Fruit fly (Drosophila melanogaster) whole organism, pupa: Measurements from ENCODE around the gene Mis12.

Experiments used
- CG10348 ChIP-seq: fragments of 200-800 bp; sonication (Bioruptor generic); IDR thresholded peaks from 2 replicates; pipeline ENCODE4 v1.3.6; 2022; ENCODE audit warnings: missing biosample characterization, missing genetic modification characterization
- CG12605 ChIP-seq: fragments of 200-800 bp; sonication (Bioruptor generic); IDR thresholded peaks from 2 replicates; pipeline ENCODE4 v1.3.6; 2022; ENCODE audit warnings: missing biosample characterization, missing genetic modification characterization
- CG13204 ChIP-seq: fragments of 200-800 bp; sonication (Bioruptor generic); optimal IDR thresholded peaks from 2 replicates; lab custom pipeline; 2018; ENCODE audit warnings: missing biosample characterization, mild to moderate bottlenecking, missing genetic modification characterization, moderate library complexity
- CG14655 ChIP-seq: fragments of 200-800 bp; sonication (Bioruptor generic); optimal IDR thresholded peaks from 3 replicates; lab custom pipeline; 2017; ENCODE audit warnings: mild to moderate bottlenecking, missing biosample characterization, missing genetic modification reagents, missing genetic modification characterization
- CG15710 ChIP-seq: fragments of 200-800 bp; sonication (Bioruptor generic); optimal IDR thresholded peaks from 2 replicates; lab custom pipeline; 2018; ENCODE audit warnings: missing biosample characterization, mild to moderate bottlenecking, missing genetic modification characterization, moderate library complexity
- CG17806 ChIP-seq: fragments of 200-800 bp; sonication (Bioruptor generic); optimal IDR thresholded peaks from 2 replicates; lab custom pipeline; 2018; ENCODE audit warnings: missing biosample characterization, mild to moderate bottlenecking, missing genetic modification characterization, moderate library complexity
- CG32121 ChIP-seq: fragments of 200-800 bp; sonication (Bioruptor generic); IDR thresholded peaks from 2 replicates; pipeline ENCODE4 v1.3.6; 2022; ENCODE audit warnings: missing biosample characterization, missing genetic modification characterization
- CG34367 ChIP-seq: fragments of 200-800 bp; sonication (Bioruptor generic); optimal IDR thresholded peaks from 2 replicates; lab custom pipeline; 2018; ENCODE audit warnings: missing biosample characterization, mild to moderate bottlenecking, missing genetic modification characterization
- CG4496 ChIP-seq: fragments of 200-800 bp; sonication (Bioruptor generic); IDR thresholded peaks from 3 replicates; pipeline ENCODE4 v1.3.6; 2022; ENCODE audit warnings: missing biosample characterization, missing genetic modification characterization
- CG8159 ChIP-seq: fragments of 200-800 bp; sonication (Bioruptor generic); optimal IDR thresholded peaks from 3 replicates; lab custom pipeline; 2018; ENCODE audit warnings: missing biosample characterization, mild to moderate bottlenecking, missing genetic modification characterization, moderate library complexity
- CG8301 ChIP-seq: fragments of 200-800 bp; sonication (Bioruptor generic); optimal IDR thresholded peaks from 2 replicates; lab custom pipeline; 2018; ENCODE audit warnings: missing biosample characterization, mild to moderate bottlenecking, missing genetic modification characterization
- CG9948 ChIP-seq: fragments of 200-800 bp; sonication (Bioruptor generic); optimal IDR thresholded peaks from 2 replicates; lab custom pipeline; 2018; ENCODE audit warnings: missing biosample characterization, mild to moderate bottlenecking, missing genetic modification characterization, moderate library complexity
- D1 ChIP-seq: fragments of 200-800 bp; sonication (Bioruptor generic); optimal IDR thresholded peaks from 2 replicates; lab custom pipeline; 2018; ENCODE audit warnings: missing biosample characterization, mild to moderate bottlenecking, missing genetic modification characterization, moderate library complexity
- EcR ChIP-seq: fragments of 200-800 bp; sonication (Bioruptor generic); optimal IDR thresholded peaks from 3 replicates; lab custom pipeline; 2019; ENCODE audit warnings: missing biosample characterization, missing genetic modification characterization, mild to moderate bottlenecking, moderate library complexity, missing genetic modification reagents
- Ets98B ChIP-seq: fragments of 200-800 bp; sonication (Bioruptor generic); IDR thresholded peaks from 2 replicates; pipeline ENCODE4 v1.3.6; 2022; ENCODE audit warnings: missing biosample characterization, missing genetic modification characterization
- Pif1A ChIP-seq: fragments of 200-800 bp; sonication (Bioruptor generic); optimal IDR thresholded peaks from 3 replicates; lab custom pipeline; 2016; ENCODE audit warnings: missing biosample characterization, missing genetic modification characterization
- Pif1B ChIP-seq: fragments of 200-800 bp; sonication (Bioruptor generic); optimal IDR thresholded peaks from 3 replicates; lab custom pipeline; 2016; ENCODE audit warnings: missing biosample characterization, missing genetic modification characterization
- Snoo ChIP-seq: fragments of 200-800 bp; sonication (Bioruptor generic); optimal IDR thresholded peaks from 3 replicates; lab custom pipeline; 2017; ENCODE audit warnings: missing biosample characterization, mild to moderate bottlenecking, missing genetic modification characterization, inconsistent platforms
- fd96Ca ChIP-seq: fragments of 200-800 bp; sonication (Bioruptor generic); IDR thresholded peaks from 3 replicates; pipeline ENCODE4 v1.3.6; 2022; ENCODE audit warnings: missing biosample characterization, missing genetic modification characterization
- gl ChIP-seq: fragments of 200-800 bp; sonication (Bioruptor generic); optimal IDR thresholded peaks from 2 replicates; lab custom pipeline; 2018; ENCODE audit warnings: missing biosample characterization, mild to moderate bottlenecking, missing genetic modification characterization
- rn ChIP-seq: fragments of 200-800 bp; sonication (Bioruptor generic); IDR thresholded peaks from 2 replicates; pipeline ENCODE4 v1.3.6; 2022; ENCODE audit warnings: missing biosample characterization, missing genetic modification characterization

Gene Mis12

dm6 chr3L:6988942-6989569 is 20.2 kb upstream of the Mis12 start:
- TF ChIP-seq rn (0 out of 2 replicates have a peak, but pooled peaks have one; percentile 19), Pif1A (peak; percentile 43), Snoo (tag; lab: Kevin White, UChicago) (peak; percentile 76), CG4496 (0 out of 3 replicates have a peak, but pooled peaks have one; percentile 28), CG14655 (peak; percentile 92), gl (peak; percentile 13), Pif1B (GFP tag; lab: Kevin White, UChicago) (peak; percentile 51), CG9948 (peak; percentile 76), CG34367 (tag; lab: Kevin White, UChicago) (peak; percentile 30), CG32121 (GFP tag; lab: Robert Waterston, UW) (peak; percentile 78), D1 (tag; lab: Kevin White, UChicago) (peak; percentile 53), Ets98B (GFP tag; lab: Robert Waterston, UW) (peak; percentile 57), fd96Ca (GFP tag; lab: Robert Waterston, UW) (peak; percentile 63; the same call in 1 of the 3 replicates), CG10348 (GFP tag; lab: Robert Waterston, UW) (0 out of 2 replicates have a peak, but pooled peaks have one; percentile 6), CG15710 (tag; lab: Kevin White, UChicago) (peak; percentile 76), CG17806 (tag; lab: Kevin White, UChicago) (peak; percentile 67), CG12605 (no peak), CG13204 (GFP tag; lab: Kevin White, UChicago) (peak; percentile 63), CG8159 (tag; lab: Kevin White, UChicago) (peak; percentile 91), EcR (GFP tag; lab: Kevin White, UChicago) (no peak), CG8301 (tag; lab: Kevin White, UChicago) (peak; percentile 81)

- no peak for TF ChIP-seq gl
- TF ChIP-seq CG10348 (GFP tag; lab: Robert Waterston, UW) = no peak
- TF ChIP-seq Pif1A = no peak
- TF ChIP-seq, all 21 proteins: peak for 0
Observed at dm6 chr3L:6984486-6984885, 15.6 kb upstream of the Mis12 start, which contains the start of the genes CG32388 and CG43439. Gene CG32388, minus strand, starts transcription at chr3L:6984586. Gene CG43439, minus strand, starts transcription at chr3L:6984586.

- TF ChIP-seq D1 (tag; lab: Kevin White, UChicago) (no peak), CG14655 (peak; percentile 14), Pif1B (GFP tag; lab: Kevin White, UChicago) (no peak)
Observed at dm6 chr3L:6981823-6982222, 13.0 kb upstream of the Mis12 start.

- TF ChIP-seq D1 (tag; lab: Kevin White, UChicago) (no peak), CG4496 (no peak), CG13204 (GFP tag; lab: Kevin White, UChicago) (peak; percentile 21)
Observed at dm6 chr3L:6981109-6981741, 12.4 kb upstream of the Mis12 start.

DNA sequence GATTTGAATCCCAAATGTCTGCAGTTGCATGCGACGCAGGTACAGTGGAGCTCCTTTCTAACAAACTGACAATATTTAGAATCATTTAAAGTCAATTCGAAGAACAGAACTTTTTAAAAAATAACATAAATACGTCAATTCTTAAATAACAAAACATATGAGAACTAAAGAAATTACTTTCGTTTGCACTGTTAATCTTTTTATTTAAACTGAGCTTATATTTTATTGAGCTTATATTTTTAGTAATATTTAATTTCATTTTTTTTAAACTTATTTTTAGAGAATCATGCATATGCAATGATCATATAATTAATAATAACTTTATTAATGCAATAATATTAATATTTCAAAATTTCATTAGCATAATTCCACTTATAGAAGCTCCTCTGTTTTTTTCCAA is 11.7 kb upstream of the Mis12 start:
- TF ChIP-seq Pif1B (GFP tag; lab: Kevin White, UChicago) (no peak), CG32121 (GFP tag; lab: Robert Waterston, UW) (no peak), CG17806 (tag; lab: Kevin White, UChicago) (no peak), CG14655 (no peak), CG10348 (GFP tag; lab: Robert Waterston, UW) (no peak), D1 (tag; lab: Kevin White, UChicago) (no peak), Ets98B (GFP tag; lab: Robert Waterston, UW) (no peak), rn (no peak), CG12605 (no peak), CG13204 (GFP tag; lab: Kevin White, UChicago) (no peak)

- peak; percentile 37 for TF ChIP-seq CG13204 (GFP tag; lab: Kevin White, UChicago)
- peak; percentile 38 for TF ChIP-seq CG8159 (tag; lab: Kevin White, UChicago)
- TF ChIP-seq Pif1A = no peak
- 0 out of 2 replicates have a peak, but pooled peaks have one; percentile 17 for TF ChIP-seq rn
- no peak; the same call in 2 of the 3 replicates for TF ChIP-seq CG4496
- peak; percentile 21 for TF ChIP-seq Pif1B (GFP tag; lab: Kevin White, UChicago)
- no peak for TF ChIP-seq CG17806 (tag; lab: Kevin White, UChicago)
- peak; percentile 41; the same call in 1 of the 3 replicates for TF ChIP-seq fd96Ca (GFP tag; lab: Robert Waterston, UW)
- TF ChIP-seq Ets98B (GFP tag; lab: Robert Waterston, UW) = peak; percentile 25; the same call in 1 of the 2 replicates
- TF ChIP-seq EcR (GFP tag; lab: Kevin White, UChicago) = peak; percentile 67
Observed at dm6 chr3L:6979387-6980249, 10.8 kb upstream of the Mis12 start, which contains the start of gene Galphai. Gene Galphai, minus strand, starts transcription at chr3L:6980044.
